Fruit fly (Drosophila melanogaster): ENCODE data around the gene CG34043.

CG34043 gene

dm6 chr2L:10276436-10276835 lies 4.2 kb downstream of the CG34043 start (continued):
- TF ChIP-seq CG7839 (tag; optimal IDR thresholded peaks at IDR 0.05): no peak
- TF ChIP-seq chinmo (GFP tag; IDR thresholded peaks at IDR 0.05; ENCODE audit: partially characterized antibody): no peak
- TF ChIP-seq Elba2 (GFP tag; optimal IDR thresholded peaks at IDR 0.05): no peak
- no peak for TF ChIP-seq CHES-1-like (GFP tag; optimal IDR thresholded peaks at IDR 0.05)
- no peak for TF ChIP-seq B-H2 (GFP tag; optimal IDR thresholded peaks at IDR 0.05)
- no peak for TF ChIP-seq CG10274 (GFP tag; optimal IDR thresholded peaks at IDR 0.05)
- TF ChIP-seq CG8281 (tag; optimal IDR thresholded peaks at IDR 0.05): no peak
- 0 out of 2 replicates have a peak, but pooled peaks have one; percentile 31 for TF ChIP-seq CG17328 (GFP tag; IDR thresholded peaks at IDR 0.05)
- TF ChIP-seq CG17359 (tag; optimal IDR thresholded peaks at IDR 0.05): no peak
- no peak for TF ChIP-seq CG3065 (GFP tag; optimal IDR thresholded peaks at IDR 0.05)
- TF ChIP-seq CG12219 (GFP tag; optimal IDR thresholded peaks at IDR 0.05): no peak
- TF ChIP-seq CG6791 (GFP tag; IDR thresholded peaks at IDR 0.05; ENCODE audit: partially characterized antibody): no peak
- TF ChIP-seq CG10543 (GFP tag; optimal IDR thresholded peaks at IDR 0.05): no peak
- TF ChIP-seq Dip3 (GFP tag; optimal IDR thresholded peaks at IDR 0.05): no peak
- no peak for TF ChIP-seq CG31224 (GFP tag; IDR thresholded peaks at IDR 0.05)
- no peak for TF ChIP-seq CG11247 (GFP tag; IDR thresholded peaks at IDR 0.05)
- TF ChIP-seq Pdp1 (GFP tag; optimal IDR thresholded peaks at IDR 0.05): peak in 1 of 2 experiments; percentile 60
- TF ChIP-seq run (tag; optimal IDR thresholded peaks at IDR 0.05): no peak
- no peak for TF ChIP-seq cato (GFP tag; optimal IDR thresholded peaks at IDR 0.05; ENCODE audit: borderline replicate concordance)
- no peak for TF ChIP-seq CG3163 (GFP tag; optimal IDR thresholded peaks at IDR 0.05)
- TF ChIP-seq so (GFP tag; IDR thresholded peaks at IDR 0.05): no peak
- TF ChIP-seq nerfin-1 (tag; optimal IDR thresholded peaks at IDR 0.05): peak; percentile 42
- no peak for TF ChIP-seq CG30403 (GFP tag; optimal IDR thresholded peaks at IDR 0.05)
- no peak for TF ChIP-seq rib (GFP tag; IDR thresholded peaks at IDR 0.05)
- peak; percentile 33; the same call in 1 of the 2 replicates for TF ChIP-seq vvl (GFP tag; IDR thresholded peaks at IDR 0.05)
- TF ChIP-seq CG7357 (GFP tag; IDR thresholded peaks at IDR 0.05): no peak
- TF ChIP-seq yki (optimal IDR thresholded peaks at IDR 0.05): no peak
- TF ChIP-seq klu (GFP tag; IDR thresholded peaks at IDR 0.05): no peak
- no peak for TF ChIP-seq CG4360 (GFP tag; IDR thresholded peaks at IDR 0.05)
- no peak for TF ChIP-seq NK7.1 (GFP tag; optimal IDR thresholded peaks at IDR 0.05)
- TF ChIP-seq Atf-2 (GFP tag; optimal IDR thresholded peaks at IDR 0.05): no peak
- TF ChIP-seq Max (GFP tag; optimal IDR thresholded peaks at IDR 0.05): no peak
- no peak for TF ChIP-seq Lpt (GFP tag; optimal IDR thresholded peaks at IDR 0.05)
- no peak for TF ChIP-seq CG14860 (GFP tag; IDR thresholded peaks at IDR 0.05; ENCODE audit: partially characterized antibody)
- TF ChIP-seq scrt (GFP tag; optimal IDR thresholded peaks at IDR 0.05): no peak
- TF ChIP-seq Fer1 (GFP tag; optimal IDR thresholded peaks at IDR 0.05): no peak
- no peak for TF ChIP-seq ewg (GFP tag; optimal IDR thresholded peaks at IDR 0.05)
- TF ChIP-seq C15 (GFP tag; IDR thresholded peaks at IDR 0.05): no peak
- TF ChIP-seq CG11695 (GFP tag; IDR thresholded peaks at IDR 0.05): peak; percentile 30; the same call in 1 of the 3 replicates
- TF ChIP-seq Dfd (GFP tag; optimal IDR thresholded peaks at IDR 0.05): no peak
- peak; percentile 66 for TF ChIP-seq CG10979 (tag; optimal IDR thresholded peaks at IDR 0.05)
- no peak for TF ChIP-seq nerfin-2 (GFP tag; IDR thresholded peaks at IDR 0.05; ENCODE audit: partially characterized antibody)
- no peak for TF ChIP-seq al (GFP tag; IDR thresholded peaks at IDR 0.05)
- no peak for TF ChIP-seq NfI (GFP tag; optimal IDR thresholded peaks at IDR 0.05)
- TF ChIP-seq Nf-YC (tag; optimal IDR thresholded peaks at IDR 0.05): no peak
- TF ChIP-seq pan (optimal IDR thresholded peaks at IDR 0.05): no peak
- TF ChIP-seq pan (GFP tag; optimal IDR thresholded peaks at IDR 0.05 in 1 of 2, IDR thresholded peaks at IDR 0.05 in 1 of 2): no peak
- no peak for TF ChIP-seq org-1 (GFP tag; optimal IDR thresholded peaks at IDR 0.05)
- TF ChIP-seq Hmr (GFP tag; optimal IDR thresholded peaks at IDR 0.05): no peak
- no peak for TF ChIP-seq Vsx1 (GFP tag; optimal IDR thresholded peaks at IDR 0.05)
- TF ChIP-seq CG8388 (GFP tag; optimal IDR thresholded peaks at IDR 0.05): peak; percentile 46
- TF ChIP-seq trem (tag; optimal IDR thresholded peaks at IDR 0.05): peak; percentile 50
